Worm (Caenorhabditis elegans): Measurements from ENCODE around the gene vha-11.

ce11 chrIV:2348862-2349321 lies 34.5 kb upstream of the vha-11 start, which contains the start of the genes ppgn-1 and tftc-1:
- no peak for TF ChIP-seq snpc-4 (tag; optimal IDR thresholded peaks at IDR 0.05)
- peak; percentile 28 for TF ChIP-seq mep-1 (tag; optimal IDR thresholded peaks at IDR 0.05)
- TF ChIP-seq nhr-237 (tag; optimal IDR thresholded peaks at IDR 0.05): no peak
- no peak for TF ChIP-seq flh-1 (GFP tag; optimal IDR thresholded peaks at IDR 0.05)

All from whole organism, mixed stage, embryonic.